Worm (Caenorhabditis elegans) whole organism, L4/young adult: ENCODE measurements around the gene R02D5.7.

Experiments
- W03F9.2 ChIP-seq: fragments of 150-350 bp; optimal IDR thresholded peaks from 2 replicates; lab custom pipeline; 2014; ENCODE audit warnings: missing biosample characterization, missing genetic modification characterization
- dao-5 ChIP-seq: sonication (generic microtip); optimal IDR thresholded peaks from 2 replicates; lab custom pipeline; 2016; ENCODE audit warnings: missing genotype, missing genetic modification characterization, moderate library complexity, missing compliant biosample characterization
- him-1 ChIP-seq: sonication (generic microtip); optimal IDR thresholded peaks from 2 replicates; lab custom pipeline; 2016; ENCODE audit warnings: missing genotype, missing genetic modification reagents, missing genetic modification characterization, missing compliant biosample characterization

ce11 chrV:14508556-14508955 is 27.3 kb upstream of the R02D5.7 start:
- no peak for TF ChIP-seq dao-5 (tag; lab: Kevin White, UChicago)
- TF ChIP-seq him-1 (tag; lab: Kevin White, UChicago), result no peak
- TF ChIP-seq W03F9.2, result no peak
